Worm (Caenorhabditis elegans): ENCODE results near the gene saeg-2.
A peak's percentile ranks its signal among the peaks of the same experiment; 100 is the strongest.

saeg-2 gene

DNA sequence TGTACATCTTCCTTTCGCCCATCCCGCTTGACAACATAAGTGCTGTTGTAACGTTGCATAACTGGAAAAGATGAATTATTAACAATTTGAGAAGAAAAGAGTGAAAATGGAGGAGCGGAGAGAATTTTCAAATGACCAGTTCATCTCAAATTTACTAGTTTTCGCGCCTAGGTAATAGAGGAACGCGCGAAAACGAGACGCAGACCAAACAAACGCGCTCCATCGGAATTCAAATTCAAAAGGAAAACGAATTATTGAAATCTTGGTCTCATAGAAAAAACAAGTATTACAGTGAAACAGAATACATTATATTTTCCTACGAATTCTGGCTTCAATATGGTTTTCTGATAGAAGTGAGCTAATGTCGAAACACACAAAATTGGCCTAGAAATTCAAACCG lies 12.0 kb upstream of the saeg-2 start (continued):
- TF ChIP-seq Y95B8A.8 (GFP tag; IDR thresholded peaks at IDR 0.05) (no peak), hlh-12 (tag; optimal IDR thresholded peaks at IDR 0.05) (no peak), ztf-25 (GFP tag; IDR thresholded peaks at IDR 0.05) (no peak), him-1 (tag; optimal IDR thresholded peaks at IDR 0.05) (no peak), egrh-3 (GFP tag; IDR thresholded peaks at IDR 0.05) (no peak), let-526 (GFP tag; IDR thresholded peaks at IDR 0.05) (no peak), mes-4 (tag; optimal IDR thresholded peaks at IDR 0.05) (no peak), rpc-1 (optimal IDR thresholded peaks at IDR 0.05) (no peak), rpc-1 (tag; optimal IDR thresholded peaks at IDR 0.05) (no peak), Y67H2A.10 (GFP tag; conservative IDR thresholded peaks at IDR 0.05) (no peak), gei-17 (GFP tag; optimal IDR thresholded peaks at IDR 0.05) (no peak), D2030.7 (GFP tag; IDR thresholded peaks at IDR 0.05) (0 out of 2 replicates have a peak, but pooled peaks have one; percentile 30), ceh-91 (GFP tag; IDR thresholded peaks at IDR 0.05) (no peak), sea-2 (GFP tag; IDR thresholded peaks at IDR 0.05) (no peak)

DNA sequence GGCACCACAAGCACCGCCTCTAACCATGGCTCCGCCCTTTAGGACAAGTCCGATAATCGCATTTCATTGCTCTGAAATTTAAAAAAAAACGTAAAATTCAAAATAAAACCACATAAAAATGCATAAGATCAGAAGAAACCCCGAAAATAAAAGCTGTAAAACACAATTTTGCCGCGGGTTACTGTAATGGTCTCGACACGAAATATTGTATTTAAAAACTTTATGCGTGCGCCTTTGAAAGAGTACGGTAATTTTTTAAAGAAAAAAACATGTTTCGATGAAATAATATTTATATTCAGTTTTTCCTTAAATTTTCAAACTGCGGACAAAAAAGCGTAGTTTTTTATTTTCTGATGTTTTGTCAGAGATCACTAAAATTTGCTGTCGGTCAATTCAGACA lies 11.4 kb upstream of the saeg-2 start, which contains the start of gene rnr-1:
Gene rnr-1, minus strand, starts transcription at position 77 of the 400 bp plus-strand sequence.
- TF ChIP-seq Y56A3A.18 (GFP tag; IDR thresholded peaks at IDR 0.05) = no peak
- TF ChIP-seq nfyb-1 (GFP tag; IDR thresholded peaks at IDR 0.05) = no peak
- no peak for TF ChIP-seq T26A5.8 (tag; optimal IDR thresholded peaks at IDR 0.05)
- TF ChIP-seq Y95B8A.8 (GFP tag; IDR thresholded peaks at IDR 0.05) = no peak
- TF ChIP-seq bed-2 (GFP tag; IDR thresholded peaks at IDR 0.05) = no peak
- peak; percentile 97 for TF ChIP-seq xnd-1 (tag; optimal IDR thresholded peaks at IDR 0.05)
- no peak for TF ChIP-seq ccch-3 (GFP tag; optimal IDR thresholded peaks at IDR 0.05)
- TF ChIP-seq B0261.1 (tag; optimal IDR thresholded peaks at IDR 0.05) = no peak
- TF ChIP-seq let-526 (GFP tag; IDR thresholded peaks at IDR 0.05) = no peak
- no peak for TF ChIP-seq sptf-2 (GFP tag; optimal IDR thresholded peaks at IDR 0.05)
- no peak for TF ChIP-seq ZK185.1 (tag; optimal IDR thresholded peaks at IDR 0.05; ENCODE audit: poor library complexity, severe bottlenecking)
- TF ChIP-seq madf-10 (tag; optimal IDR thresholded peaks at IDR 0.05) = no peak
- no peak for TF ChIP-seq dpff-1 (tag; optimal IDR thresholded peaks at IDR 0.05)
- TF ChIP-seq sdz-38 (tag; optimal IDR thresholded peaks at IDR 0.05) = no peak
- TF ChIP-seq pha-4 (tag; optimal IDR thresholded peaks at IDR 0.05) = no peak
- TF ChIP-seq F52B5.7 (tag; optimal IDR thresholded peaks at IDR 0.05) = no peak
- peak; percentile 6; the same call in 1 of the 2 replicates for TF ChIP-seq Y53F4B.3 (GFP tag; IDR thresholded peaks at IDR 0.05)
- TF ChIP-seq him-1 (tag; optimal IDR thresholded peaks at IDR 0.05) = peak; percentile 24
- no peak for TF ChIP-seq ceh-40 (GFP tag; IDR thresholded peaks at IDR 0.05)
- no peak for TF ChIP-seq ztf-18 (tag; optimal IDR thresholded peaks at IDR 0.05)
- no peak for TF ChIP-seq egrh-3 (GFP tag; IDR thresholded peaks at IDR 0.05)
- TF ChIP-seq T07F8.4 (tag; optimal IDR thresholded peaks at IDR 0.05) = no peak
- TF ChIP-seq F33H1.4 (GFP tag; IDR thresholded peaks at IDR 0.05) = peak; percentile 97
- no peak for TF ChIP-seq attf-3 (GFP tag; conservative IDR thresholded peaks at IDR 0.05)
- TF ChIP-seq F22D6.2 (tag; optimal IDR thresholded peaks at IDR 0.05) = no peak
- TF ChIP-seq F49E8.2 (tag; optimal IDR thresholded peaks at IDR 0.05; ENCODE audit: insufficient read depth) = peak; percentile 72
- TF ChIP-seq nfya-1 (tag; optimal IDR thresholded peaks at IDR 0.05; ENCODE audit: borderline replicate concordance, insufficient read depth) = no peak
- TF ChIP-seq lsy-27 (tag; optimal IDR thresholded peaks at IDR 0.05; ENCODE audit: borderline replicate concordance, insufficient read depth) = no peak
- no peak for TF ChIP-seq B0035.1 (tag; optimal IDR thresholded peaks at IDR 0.05)
- 0 out of 2 replicates have a peak, but pooled peaks have one; percentile 33 for TF ChIP-seq rcor-1 (GFP tag; IDR thresholded peaks at IDR 0.05)
- no peak for TF ChIP-seq lin-40 (tag; optimal IDR thresholded peaks at IDR 0.05)
- TF ChIP-seq mel-28 (tag; optimal IDR thresholded peaks at IDR 0.05; ENCODE audit: borderline replicate concordance) = no peak
- TF ChIP-seq zim-3 (tag; optimal IDR thresholded peaks at IDR 0.05) = no peak
- TF ChIP-seq snpc-1.3 (tag; optimal IDR thresholded peaks at IDR 0.05; ENCODE audit: insufficient read depth) = peak; percentile 75
- TF ChIP-seq aptf-2 (GFP tag; conservative IDR thresholded peaks at IDR 0.05) = no peak
- TF ChIP-seq sea-2 (GFP tag; IDR thresholded peaks at IDR 0.05) = no peak
- TF ChIP-seq ceh-100 (GFP tag; IDR thresholded peaks at IDR 0.05) = no peak
- TF ChIP-seq gei-17 (GFP tag; optimal IDR thresholded peaks at IDR 0.05) = no peak
- TF ChIP-seq ztf-28 (GFP tag; IDR thresholded peaks at IDR 0.05) = no peak
- TF ChIP-seq efl-1 (GFP tag; optimal IDR thresholded peaks at IDR 0.05) = peak; percentile 93

Measured in whole organism, young adult.